Fruit fly (Drosophila melanogaster) whole organism, prepupa: ENCODE data around the gene CG12224.

Experiments used
- Blimp-1 ChIP-seq: fragments of 200-800 bp; sonication (Bioruptor generic); optimal IDR thresholded peaks from 3 replicates; lab custom pipeline; 2017; ENCODE audit warnings: missing biosample characterization, missing genetic modification characterization, mild to moderate bottlenecking, moderate library complexity, missing genetic modification reagents
- CG10669 ChIP-seq: fragments of 200-800 bp; sonication (Bioruptor generic); optimal IDR thresholded peaks from 3 replicates; lab custom pipeline; 2018; ENCODE audit warnings: missing biosample characterization, mild to moderate bottlenecking, missing genetic modification characterization, moderate library complexity
- CG11294 ChIP-seq: fragments of 200-800 bp; sonication (Bioruptor generic); IDR thresholded peaks from 2 replicates; pipeline ENCODE4 v1.3.6; 2022; ENCODE audit warnings: missing biosample characterization, missing genetic modification characterization
- CG11762 ChIP-seq: fragments of 200-800 bp; sonication (Bioruptor generic); optimal IDR thresholded peaks from 3 replicates; lab custom pipeline; 2016; ENCODE audit warnings: missing biosample characterization, missing genetic modification characterization; ENCODE audit not compliant: insufficient read depth
- CG11902 ChIP-seq: fragments of 200-800 bp; sonication (Bioruptor generic); optimal IDR thresholded peaks from 3 replicates; lab custom pipeline; 2016; ENCODE audit warnings: missing biosample characterization, missing genetic modification characterization
- CG15336 ChIP-seq: fragments of 200-800 bp; sonication (Bioruptor generic); IDR thresholded peaks from 2 replicates; pipeline ENCODE4 v1.3.6; 2022; ENCODE audit warnings: missing biosample characterization, missing genetic modification characterization
- CG1621 ChIP-seq: fragments of 200-800 bp; sonication (Bioruptor generic); optimal IDR thresholded peaks from 3 replicates; lab custom pipeline; 2018; ENCODE audit warnings: missing biosample characterization, mild to moderate bottlenecking, missing genetic modification characterization
- CG3032 ChIP-seq: fragments of 200-800 bp; optimal IDR thresholded peaks from 2 replicates; lab custom pipeline; 2019; ENCODE audit warnings: missing biosample characterization, mild to moderate bottlenecking, missing genetic modification characterization, moderate library complexity
- CG31627 ChIP-seq: fragments of 200-800 bp; sonication (Bioruptor generic); optimal IDR thresholded peaks from 3 replicates; lab custom pipeline; 2016; ENCODE audit warnings: missing biosample characterization, missing genetic modification characterization
- CG32006 ChIP-seq: fragments of 200-800 bp; sonication (Bioruptor generic); optimal IDR thresholded peaks from 3 replicates; lab custom pipeline; 2017; ENCODE audit warnings: missing biosample characterization, mild to moderate bottlenecking, missing genetic modification characterization
- CG34406 ChIP-seq: fragments of 200-800 bp; sonication (Bioruptor generic); optimal IDR thresholded peaks from 3 replicates; lab custom pipeline; 2016; ENCODE audit warnings: missing biosample characterization, missing genetic modification characterization
- CG3919 ChIP-seq: fragments of 200-800 bp; sonication (Bioruptor generic); optimal IDR thresholded peaks from 3 replicates; lab custom pipeline; 2016; ENCODE audit warnings: missing biosample characterization, missing genetic modification characterization
- CG4318 ChIP-seq: fragments of 200-800 bp; sonication (Bioruptor generic); optimal IDR thresholded peaks from 3 replicates; lab custom pipeline; 2017; ENCODE audit warnings: missing biosample characterization, mild to moderate bottlenecking, missing genetic modification characterization
- CG6854 ChIP-seq: fragments of 200-800 bp; sonication (Bioruptor generic); optimal IDR thresholded peaks from 2 replicates; lab custom pipeline; 2017; ENCODE audit warnings: missing biosample characterization, mild to moderate bottlenecking, missing genetic modification characterization
- CG7368 ChIP-seq: fragments of 200-800 bp; sonication (Bioruptor generic); optimal IDR thresholded peaks from 3 replicates; lab custom pipeline; 2016; ENCODE audit warnings: missing biosample characterization, missing genetic modification characterization
- CG8119 ChIP-seq: fragments of 200-800 bp; sonication (Bioruptor generic); IDR thresholded peaks from 3 replicates; pipeline ENCODE4 v1.3.6; 2022; ENCODE audit warnings: missing biosample characterization, missing genetic modification characterization
- CG8319 ChIP-seq: fragments of 200-800 bp; sonication (Bioruptor generic); optimal IDR thresholded peaks from 3 replicates; lab custom pipeline; 2016; ENCODE audit warnings: missing biosample characterization, missing genetic modification characterization
- CG8632 ChIP-seq: fragments of 200-800 bp; sonication (Bioruptor generic); optimal IDR thresholded peaks from 3 replicates; lab custom pipeline; 2016; ENCODE audit warnings: missing biosample characterization, missing genetic modification characterization
- CG9139 ChIP-seq: fragments of 200-800 bp; sonication (Bioruptor generic); optimal IDR thresholded peaks from 3 replicates; lab custom pipeline; 2017; ENCODE audit warnings: missing biosample characterization, mild to moderate bottlenecking, missing genetic modification characterization
- Eip75B ChIP-seq: fragments of 200-800 bp; sonication (Bioruptor generic); optimal IDR thresholded peaks from 3 replicates; lab custom pipeline; 2016; ENCODE audit warnings: missing biosample characterization, missing genetic modification characterization
- Eip78C ChIP-seq: fragments of 200-800 bp; sonication (Bioruptor generic); peaks from one replicate; lab custom pipeline; 2016; ENCODE audit warnings: missing biosample characterization, missing genetic modification characterization
- Eip93F ChIP-seq: fragments of 200-800 bp; sonication (Bioruptor generic); optimal IDR thresholded peaks from 2 replicates; lab custom pipeline; 2016; ENCODE audit warnings: missing biosample characterization, mild to moderate bottlenecking, missing genetic modification characterization
- Ets96B ChIP-seq: fragments of 200-800 bp; optimal IDR thresholded peaks from 2 replicates; lab custom pipeline; 2019; ENCODE audit warnings: missing biosample characterization, mild to moderate bottlenecking, missing genetic modification characterization, moderate library complexity
- Gug ChIP-seq: fragments of 200-800 bp; sonication (Bioruptor generic); IDR thresholded peaks from 2 replicates; pipeline ENCODE4 v1.3.6; 2022; ENCODE audit warnings: missing biosample characterization, missing genetic modification characterization
- Hr38 ChIP-seq: sonication (Bioruptor generic); optimal IDR thresholded peaks from 2 replicates; lab custom pipeline; 2016; ENCODE audit warnings: missing biosample characterization, missing genetic modification characterization
- Hr4 ChIP-seq: fragments of 200-800 bp; sonication (Bioruptor generic); optimal IDR thresholded peaks from 3 replicates; lab custom pipeline; 2016; ENCODE audit warnings: missing biosample characterization, missing genetic modification characterization
- Lpt ChIP-seq: fragments of 200-800 bp; sonication (Bioruptor generic); optimal IDR thresholded peaks from 3 replicates; lab custom pipeline; 2016; ENCODE audit warnings: missing biosample characterization, missing genetic modification characterization
- Met ChIP-seq: fragments of 200-800 bp; sonication (Bioruptor generic); optimal IDR thresholded peaks from 3 replicates; lab custom pipeline; 2016; ENCODE audit warnings: missing biosample characterization, missing genetic modification characterization
- OdsH ChIP-seq: fragments of 200-800 bp; sonication (Bioruptor generic); optimal IDR thresholded peaks from 3 replicates; lab custom pipeline; 2016; ENCODE audit warnings: missing biosample characterization, missing genetic modification characterization
- Smox ChIP-seq: fragments of 200-800 bp; sonication (Bioruptor generic); optimal IDR thresholded peaks from 3 replicates; lab custom pipeline; 2016; ENCODE audit warnings: missing biosample characterization, missing genetic modification characterization
- Sox102F ChIP-seq: fragments of 200-800 bp; sonication (Bioruptor generic); optimal IDR thresholded peaks from 2 replicates; lab custom pipeline; 2016; ENCODE audit warnings: missing biosample characterization, mild to moderate bottlenecking, missing genetic modification characterization
- Sox14 ChIP-seq: fragments of 200-800 bp; sonication (Bioruptor generic); optimal IDR thresholded peaks from 3 replicates; lab custom pipeline; 2016; ENCODE audit warnings: missing biosample characterization, missing genetic modification characterization
- achi ChIP-seq: fragments of 200-800 bp; sonication (Bioruptor generic); optimal IDR thresholded peaks from 3 replicates; lab custom pipeline; 2016; ENCODE audit warnings: missing biosample characterization, missing genetic modification characterization
- acj6 ChIP-seq: fragments of 200-800 bp; sonication (Bioruptor generic); optimal IDR thresholded peaks from 3 replicates; lab custom pipeline; 2016; ENCODE audit warnings: missing biosample characterization, missing genetic modification characterization
- cyc ChIP-seq: fragments of 200-800 bp; sonication (Bioruptor generic); optimal IDR thresholded peaks from 3 replicates; lab custom pipeline; 2016; ENCODE audit warnings: missing biosample characterization, missing genetic modification characterization
- dac ChIP-seq: fragments of 200-800 bp; sonication (Bioruptor generic); optimal IDR thresholded peaks from 2 replicates; lab custom pipeline; 2017; ENCODE audit warnings: missing biosample characterization, mild to moderate bottlenecking, missing genetic modification characterization
- dsx ChIP-seq: fragments of 200-800 bp; optimal IDR thresholded peaks from 3 replicates; lab custom pipeline; 2019; ENCODE audit warnings: missing biosample characterization, mild to moderate bottlenecking, missing genetic modification characterization, moderate library complexity; ENCODE audit not compliant: poor library complexity, severe bottlenecking
- eg ChIP-seq: fragments of 200-800 bp; sonication (Bioruptor generic); IDR thresholded peaks from 3 replicates; pipeline ENCODE4 v1.3.6; 2022; ENCODE audit warnings: missing biosample characterization, missing genetic modification characterization
- esn ChIP-seq: fragments of 200-800 bp; sonication (Bioruptor generic); optimal IDR thresholded peaks from 2 replicates; lab custom pipeline; 2016; ENCODE audit warnings: missing biosample characterization, mild to moderate bottlenecking, missing genetic modification characterization, moderate library complexity
- fd59A ChIP-seq: fragments of 200-800 bp; sonication (Bioruptor generic); optimal IDR thresholded peaks from 2 replicates; lab custom pipeline; 2017; ENCODE audit warnings: missing biosample characterization, mild to moderate bottlenecking, missing genetic modification characterization, missing genetic modification reagents
- fd85E ChIP-seq: fragments of 200-800 bp; sonication (Bioruptor generic); optimal IDR thresholded peaks from 3 replicates; lab custom pipeline; 2016; ENCODE audit warnings: missing biosample characterization, missing genetic modification characterization
- fkh ChIP-seq: fragments of 200-800 bp; sonication (Bioruptor generic); optimal IDR thresholded peaks from 3 replicates; lab custom pipeline; 2017; ENCODE audit warnings: missing biosample characterization, mild to moderate bottlenecking, missing genetic modification characterization, moderate library complexity
- lz ChIP-seq: fragments of 200-800 bp; sonication (Bioruptor generic); optimal IDR thresholded peaks from 3 replicates; lab custom pipeline; 2016; ENCODE audit warnings: missing biosample characterization, missing genetic modification characterization
- salr ChIP-seq, 2 experiments: fragments of 200-800 bp; sonication (Bioruptor generic); optimal IDR thresholded peaks; 3 replicates each; lab custom pipeline; 2016 to 2018; ENCODE audit warnings: missing biosample characterization in 2 of 2, missing genetic modification characterization in 2 of 2, mild to moderate bottlenecking in 1 of 2
- ss ChIP-seq, 2 experiments: fragments of 200-800 bp; sonication (Bioruptor generic); optimal IDR thresholded peaks; 2 replicates in 1 of 2; 3 replicates in 1 of 2; lab custom pipeline; 2017 to 2018; ENCODE audit warnings: mild to moderate bottlenecking in 2 of 2, missing biosample characterization in 2 of 2, missing genetic modification characterization in 2 of 2, moderate library complexity in 1 of 2
- vri ChIP-seq: fragments of 200-800 bp; sonication (Bioruptor generic); optimal IDR thresholded peaks from 3 replicates; lab custom pipeline; 2016; ENCODE audit warnings: missing biosample characterization, mild to moderate bottlenecking, missing genetic modification characterization

The CG12224 gene

DNA sequence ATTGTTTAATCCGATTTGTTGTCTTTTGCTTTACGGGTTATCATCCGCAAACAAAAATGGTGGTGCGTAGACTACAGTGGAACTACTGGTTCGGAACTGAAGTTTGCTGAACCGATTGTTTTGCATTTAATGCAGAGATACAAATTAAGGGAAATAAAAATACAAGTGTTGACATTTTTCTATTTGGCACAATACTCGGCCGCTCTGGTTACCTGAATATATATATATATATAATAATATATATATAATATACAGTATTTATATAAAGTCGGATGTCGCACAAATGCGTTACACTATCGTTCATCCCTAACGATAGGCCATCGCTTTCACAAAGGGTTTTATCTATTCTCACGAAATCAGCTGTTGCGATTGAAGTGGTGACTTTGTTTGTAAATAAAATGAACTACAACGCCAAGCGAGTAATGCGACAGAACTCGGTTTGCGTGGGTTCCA lies 35.0 kb upstream of the CG12224 start, which contains the start of the genes DCAF12 and Spt3 (continued):
- TF ChIP-seq CG15336 (GFP tag; lab: Robert Waterston, UW) (no peak), Lpt (GFP tag; lab: Kevin White, UChicago) (no peak), esn (GFP tag; lab: Kevin White, UChicago) (peak; percentile 46), fd59A (GFP tag; lab: Kevin White, UChicago) (no peak), CG7368 (GFP tag; lab: Kevin White, UChicago) (no peak), CG3919 (GFP tag; lab: Kevin White, UChicago) (no peak), Sox102F (GFP tag; lab: Kevin White, UChicago) (no peak), fkh (GFP tag; lab: Kevin White, UChicago) (peak; percentile 93), Hr4 (GFP tag; lab: Kevin White, UChicago) (no peak), lz (GFP tag; lab: Kevin White, UChicago) (peak; percentile 30), vri (GFP tag; lab: Kevin White, UChicago) (no peak), Blimp-1 (no peak), ss (GFP tag; optimal IDR thresholded peaks at IDR 0.05; lab: Kevin White, UChicago) (no peak), CG6854 (GFP tag; lab: Kevin White, UChicago) (no peak), eg (GFP tag; lab: Robert Waterston, UW) (no peak), Eip93F (no peak), Gug (GFP tag; lab: Robert Waterston, UW) (0 out of 2 replicates have a peak, but pooled peaks have one; percentile 23), CG3032 (tag; lab: Kevin White, UChicago) (peak; percentile 69), CG34406 (GFP tag; lab: Kevin White, UChicago) (peak; percentile 62), Met (GFP tag; lab: Kevin White, UChicago) (no peak)

DNA sequence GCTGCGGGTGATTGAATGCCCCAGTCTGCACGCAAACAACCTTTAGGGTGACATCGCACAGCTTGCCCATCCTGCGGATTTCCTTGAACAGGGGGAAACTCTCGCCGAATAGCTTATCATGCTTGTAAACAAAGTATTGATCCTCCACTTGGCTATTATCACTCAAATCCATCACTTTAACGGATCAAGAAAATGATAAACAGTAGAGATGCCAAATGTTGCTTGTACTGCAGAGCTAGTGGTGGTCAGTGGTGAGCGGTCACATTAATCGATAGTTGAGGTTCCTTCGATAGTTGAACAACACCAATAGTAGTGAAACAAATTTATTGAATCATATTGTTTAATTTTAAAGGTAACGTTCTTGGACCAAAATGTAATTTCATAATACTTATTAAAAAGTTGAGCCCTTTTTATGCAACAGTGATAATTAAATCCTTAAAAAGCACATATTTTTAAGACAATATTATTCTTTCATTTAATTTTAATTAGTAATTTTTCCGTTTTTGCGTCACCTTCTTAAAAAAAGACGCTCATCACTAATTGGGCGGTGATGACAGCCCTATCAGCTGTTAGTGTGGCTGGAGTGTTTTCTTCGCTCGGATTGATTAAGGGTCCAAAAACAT lies 28.5 kb upstream of the CG12224 start, which contains the start of the genes KLHL18 and GCC185:
TSS of gene KLHL18 (minus strand) at position 233 of the 623 bp plus-strand sequence.
TSS of gene GCC185 (plus strand) at position 571 of the 623 bp plus-strand sequence.
- TF ChIP-seq Hr4 (GFP tag; lab: Kevin White, UChicago) (peak; percentile 83), CG11294 (peak; percentile 35; the same call in 1 of the 2 replicates), CG8119 (GFP tag; lab: Robert Waterston, UW) (no peak), CG9139 (GFP tag; lab: Kevin White, UChicago) (no peak), Sox14 (peak; percentile 75), salr (GFP tag; optimal IDR thresholded peaks at IDR 0.05; lab: Kevin White, UChicago) (peak in 1 of 2 experiments; percentile 66), Eip78C (no peak), CG6854 (GFP tag; lab: Kevin White, UChicago) (no peak), dac (GFP tag; lab: Kevin White, UChicago) (peak; percentile 49), CG11902 (GFP tag; lab: Kevin White, UChicago) (peak; percentile 84), CG34406 (GFP tag; lab: Kevin White, UChicago) (peak; percentile 74), dsx (GFP tag; lab: Kevin White, UChicago) (no peak), ss (GFP tag; optimal IDR thresholded peaks at IDR 0.05; lab: Kevin White, UChicago) (no peak), CG32006 (peak; percentile 79), Sox102F (GFP tag; lab: Kevin White, UChicago) (no peak), cyc (peak; percentile 87), CG1621 (tag; lab: Kevin White, UChicago) (no peak), CG11762 (GFP tag; lab: Kevin White, UChicago) (peak; percentile 59), achi (GFP tag; lab: Kevin White, UChicago) (peak; percentile 77), Eip93F (peak; percentile 12), CG4318 (GFP tag; lab: Kevin White, UChicago) (no peak), Ets96B (tag; lab: Kevin White, UChicago) (peak; percentile 75), eg (GFP tag; lab: Robert Waterston, UW) (peak; percentile 73), fkh (GFP tag; lab: Kevin White, UChicago) (peak; percentile 55), OdsH (GFP tag; lab: Kevin White, UChicago) (peak; percentile 88), Eip75B (GFP tag; lab: Kevin White, UChicago) (no peak), Met (GFP tag; lab: Kevin White, UChicago) (peak; percentile 73), CG7368 (GFP tag; lab: Kevin White, UChicago) (peak; percentile 52), CG8632 (GFP tag; lab: Kevin White, UChicago) (peak; percentile 55), esn (GFP tag; lab: Kevin White, UChicago) (peak; percentile 87), CG8319 (peak; percentile 56), Gug (GFP tag; lab: Robert Waterston, UW) (peak; percentile 61), Smox (GFP tag; lab: Kevin White, UChicago) (peak; percentile 83), CG10669 (GFP tag; lab: Kevin White, UChicago) (peak; percentile 61), fd85E (GFP tag; lab: Kevin White, UChicago) (no peak), acj6 (peak; percentile 83), vri (GFP tag; lab: Kevin White, UChicago) (no peak), lz (GFP tag; lab: Kevin White, UChicago) (peak; percentile 88), Hr38 (no peak), CG31627 (GFP tag; lab: Kevin White, UChicago) (peak; percentile 88)
